Worm (Caenorhabditis elegans): ENCODE data around the gene sto-5.

Gene sto-5

ce11 chrX:16813148-16813547, 12.1 kb downstream of the sto-5 start:
- TF ChIP-seq nhr-76 (tag; optimal IDR thresholded peaks at IDR 0.05) (no peak), ham-2 (GFP tag; optimal IDR thresholded peaks at IDR 0.05) (no peak), ceh-83 (GFP tag; optimal IDR thresholded peaks at IDR 0.05) (no peak), zip-8 (tag; optimal IDR thresholded peaks at IDR 0.05) (no peak), hlh-1 (tag; optimal IDR thresholded peaks at IDR 0.05) (no peak), snpc-4 (tag; optimal IDR thresholded peaks at IDR 0.05) (no peak), nhr-2 (tag; optimal IDR thresholded peaks at IDR 0.05) (no peak), mep-1 (tag; optimal IDR thresholded peaks at IDR 0.05) (no peak), blmp-1 (tag; optimal IDR thresholded peaks at IDR 0.05) (no peak), sem-2 (GFP tag; optimal IDR thresholded peaks at IDR 0.05) (no peak), lin-13 (tag; optimal IDR thresholded peaks at IDR 0.05) (no peak), drap-1 (GFP tag; optimal IDR thresholded peaks at IDR 0.05) (no peak), lin-32 (GFP tag; optimal IDR thresholded peaks at IDR 0.05) (no peak), ztf-11 (tag; optimal IDR thresholded peaks at IDR 0.05) (no peak), lsy-2 (tag; optimal IDR thresholded peaks at IDR 0.05) (no peak), nhr-12 (tag; optimal IDR thresholded peaks at IDR 0.05) (no peak), M03D4.4 (tag; optimal IDR thresholded peaks at IDR 0.05) (no peak), unc-120 (tag; optimal IDR thresholded peaks at IDR 0.05; ENCODE audit: poor library complexity, severe bottlenecking) (no peak), ceh-43 (GFP tag; optimal IDR thresholded peaks at IDR 0.05) (no peak), unc-62 (GFP tag; optimal IDR thresholded peaks at IDR 0.05) (no peak)

- TF ChIP-seq unc-62 (GFP tag; optimal IDR thresholded peaks at IDR 0.05) (peak; percentile 0), snpc-4 (tag; optimal IDR thresholded peaks at IDR 0.05) (no peak), tbx-8 (GFP tag; optimal IDR thresholded peaks at IDR 0.05) (no peak), sem-2 (GFP tag; optimal IDR thresholded peaks at IDR 0.05) (no peak), lin-32 (GFP tag; optimal IDR thresholded peaks at IDR 0.05) (no peak), hlh-1 (tag; optimal IDR thresholded peaks at IDR 0.05) (peak; percentile 16), unc-120 (tag; optimal IDR thresholded peaks at IDR 0.05; ENCODE audit: poor library complexity, severe bottlenecking) (peak; percentile 76), nhr-28 (tag; optimal IDR thresholded peaks at IDR 0.05) (no peak), nhr-76 (tag; optimal IDR thresholded peaks at IDR 0.05) (no peak), mls-2 (tag; optimal IDR thresholded peaks at IDR 0.05) (no peak), sptf-1 (tag; optimal IDR thresholded peaks at IDR 0.05) (no peak), nhr-237 (tag; optimal IDR thresholded peaks at IDR 0.05) (no peak)
Observed at ce11 chrX:16811974-16812373, 13.3 kb downstream of the sto-5 start.

ce11 chrX:16809689-16810088, 15.6 kb downstream of the sto-5 start:
- TF ChIP-seq nhr-2 (tag; optimal IDR thresholded peaks at IDR 0.05): no peak
- no peak for TF ChIP-seq unc-120 (tag; optimal IDR thresholded peaks at IDR 0.05; ENCODE audit: poor library complexity, severe bottlenecking)
- TF ChIP-seq blmp-1 (tag; optimal IDR thresholded peaks at IDR 0.05): no peak
- no peak for TF ChIP-seq elt-3 (tag; optimal IDR thresholded peaks at IDR 0.05)
- TF ChIP-seq ceh-83 (GFP tag; optimal IDR thresholded peaks at IDR 0.05): no peak
- TF ChIP-seq lsy-2 (tag; optimal IDR thresholded peaks at IDR 0.05): no peak
- no peak for TF ChIP-seq nhr-12 (tag; optimal IDR thresholded peaks at IDR 0.05)
- no peak for TF ChIP-seq ham-2 (GFP tag; optimal IDR thresholded peaks at IDR 0.05)
- no peak for TF ChIP-seq snpc-4 (tag; optimal IDR thresholded peaks at IDR 0.05)
- no peak for TF ChIP-seq ztf-11 (tag; optimal IDR thresholded peaks at IDR 0.05)
- no peak for TF ChIP-seq nhr-28 (tag; optimal IDR thresholded peaks at IDR 0.05)
- TF ChIP-seq bed-3 (GFP tag; optimal IDR thresholded peaks at IDR 0.05): no peak
- TF ChIP-seq sptf-1 (tag; optimal IDR thresholded peaks at IDR 0.05): no peak
- no peak for TF ChIP-seq mep-1 (tag; optimal IDR thresholded peaks at IDR 0.05)
- no peak for TF ChIP-seq flh-1 (GFP tag; optimal IDR thresholded peaks at IDR 0.05)
- TF ChIP-seq mls-2 (tag; optimal IDR thresholded peaks at IDR 0.05): no peak

- TF ChIP-seq lin-13 (tag; optimal IDR thresholded peaks at IDR 0.05) (no peak), flh-1 (GFP tag; optimal IDR thresholded peaks at IDR 0.05) (no peak), blmp-1 (tag; optimal IDR thresholded peaks at IDR 0.05) (no peak), mep-1 (tag; optimal IDR thresholded peaks at IDR 0.05) (no peak), lsy-2 (tag; optimal IDR thresholded peaks at IDR 0.05) (no peak), drap-1 (GFP tag; optimal IDR thresholded peaks at IDR 0.05) (no peak), tbx-8 (GFP tag; optimal IDR thresholded peaks at IDR 0.05) (no peak), nhr-28 (tag; optimal IDR thresholded peaks at IDR 0.05) (no peak), ces-1 (GFP tag; optimal IDR thresholded peaks at IDR 0.05) (no peak), nhr-2 (tag; optimal IDR thresholded peaks at IDR 0.05) (no peak), sptf-1 (tag; optimal IDR thresholded peaks at IDR 0.05) (no peak), lin-32 (GFP tag; optimal IDR thresholded peaks at IDR 0.05) (no peak), nhr-76 (tag; optimal IDR thresholded peaks at IDR 0.05) (no peak)
Observed at ce11 chrX:16808526-16808925, 16.7 kb downstream of the sto-5 start.

ce11 chrX:16807015-16807414, 18.2 kb downstream of the sto-5 start, which contains the start of gene mec-4:
mec-4 (minus strand) TSS chrX:16807115.
- TF ChIP-seq nhr-12 (tag; optimal IDR thresholded peaks at IDR 0.05): no peak
- TF ChIP-seq ceh-43 (GFP tag; optimal IDR thresholded peaks at IDR 0.05): no peak
- TF ChIP-seq ceh-39 (tag; optimal IDR thresholded peaks at IDR 0.05): no peak
- TF ChIP-seq M03D4.4 (tag; optimal IDR thresholded peaks at IDR 0.05): no peak
- TF ChIP-seq drap-1 (GFP tag; optimal IDR thresholded peaks at IDR 0.05): no peak
- no peak for TF ChIP-seq unc-39 (tag; optimal IDR thresholded peaks at IDR 0.05)
- no peak for TF ChIP-seq zip-8 (tag; optimal IDR thresholded peaks at IDR 0.05)
- TF ChIP-seq nhr-237 (tag; optimal IDR thresholded peaks at IDR 0.05): no peak
- TF ChIP-seq nhr-2 (tag; optimal IDR thresholded peaks at IDR 0.05): no peak
- no peak for TF ChIP-seq sem-2 (GFP tag; optimal IDR thresholded peaks at IDR 0.05)
- no peak for TF ChIP-seq blmp-1 (tag; optimal IDR thresholded peaks at IDR 0.05)
- no peak for TF ChIP-seq ham-2 (GFP tag; optimal IDR thresholded peaks at IDR 0.05)
- TF ChIP-seq elt-3 (tag; optimal IDR thresholded peaks at IDR 0.05): no peak
- no peak for TF ChIP-seq pha-4 (tag; optimal IDR thresholded peaks at IDR 0.05)

All from whole organism, mixed stage, embryonic.